Fruit fly (Drosophila melanogaster) whole organism, embryonic: ENCODE measurements around the gene Ada1-2.

Source experiments
- Ada2b ChIP-seq: fragments of 200-800 bp; sonication (Bioruptor generic); IDR thresholded peaks from 2 replicates; pipeline ENCODE4 v1.3.6; 2022; ENCODE audit warnings: missing biosample characterization, missing genetic modification characterization
- Asciz ChIP-seq: fragments of 200-800 bp; sonication (Bioruptor generic); optimal IDR thresholded peaks from 2 replicates; lab custom pipeline; 2017; ENCODE audit warnings: missing biosample characterization, mild to moderate bottlenecking, missing genetic modification characterization, missing genetic modification reagents
- BtbVII ChIP-seq: fragments of 200-800 bp; sonication (Bioruptor generic); optimal IDR thresholded peaks from 3 replicates; lab custom pipeline; 2017; ENCODE audit warnings: missing biosample characterization, mild to moderate bottlenecking, missing genetic modification characterization
- CG11085 ChIP-seq: fragments of 200-800 bp; sonication (Bioruptor generic); IDR thresholded peaks from 2 replicates; pipeline ENCODE4 v1.3.6; 2022; ENCODE audit warnings: missing biosample characterization, missing genetic modification characterization
- CG11093 ChIP-seq: fragments of 200-800 bp; sonication (Bioruptor generic); IDR thresholded peaks from 3 replicates; pipeline ENCODE4 v1.3.6; 2022; ENCODE audit warnings: missing biosample characterization, missing genetic modification characterization
- CG11247 ChIP-seq: fragments of 200-800 bp; sonication (Bioruptor generic); IDR thresholded peaks from 2 replicates; pipeline ENCODE4 v1.3.6; 2022; ENCODE audit warnings: missing biosample characterization, missing genetic modification characterization
- CG12299 ChIP-seq: fragments of 200-800 bp; sonication (Bioruptor generic); optimal IDR thresholded peaks from 2 replicates; lab custom pipeline; 2018; ENCODE audit warnings: missing biosample characterization, mild to moderate bottlenecking, missing genetic modification characterization
- CG12391 ChIP-seq: fragments of 200-800 bp; sonication (Bioruptor generic); optimal IDR thresholded peaks from 3 replicates; lab custom pipeline; 2018; ENCODE audit warnings: missing biosample characterization, mild to moderate bottlenecking, missing genetic modification characterization, moderate library complexity
- CG13287 ChIP-seq: fragments of 200-800 bp; sonication (Bioruptor generic); IDR thresholded peaks from 2 replicates; pipeline ENCODE4 v1.3.6; 2022; ENCODE audit warnings: missing biosample characterization, missing genetic modification characterization; ENCODE audit not compliant: partially characterized antibody
- CG14441 ChIP-seq: fragments of 200-800 bp; sonication (Bioruptor generic); IDR thresholded peaks from 2 replicates; pipeline ENCODE4 v1.3.6; 2022; ENCODE audit warnings: missing biosample characterization, missing genetic modification characterization
- CG15011 ChIP-seq: fragments of 200-800 bp; sonication (Bioruptor generic); optimal IDR thresholded peaks from 3 replicates; lab custom pipeline; 2018; ENCODE audit warnings: missing biosample characterization, mild to moderate bottlenecking, missing genetic modification characterization
- CG1529 ChIP-seq: fragments of 200-800 bp; sonication (Bioruptor generic); optimal IDR thresholded peaks from 3 replicates; lab custom pipeline; 2018; ENCODE audit warnings: missing biosample characterization, missing genetic modification characterization
- CG1647 ChIP-seq: fragments of 200-800 bp; sonication (Bioruptor generic); optimal IDR thresholded peaks from 3 replicates; lab custom pipeline; 2016; ENCODE audit warnings: missing biosample characterization, missing genetic modification characterization
- CG17912 ChIP-seq: fragments of 200-800 bp; sonication (Bioruptor generic); optimal IDR thresholded peaks from 2 replicates; lab custom pipeline; 2018; ENCODE audit warnings: missing biosample characterization, mild to moderate bottlenecking, missing genetic modification characterization
- CG1792 ChIP-seq: fragments of 200-800 bp; sonication (Bioruptor generic); optimal IDR thresholded peaks from 2 replicates; lab custom pipeline; 2016; ENCODE audit warnings: missing biosample characterization, missing genetic modification characterization
- CG18764 ChIP-seq: fragments of 200-800 bp; sonication (Bioruptor generic); optimal IDR thresholded peaks from 3 replicates; lab custom pipeline; 2016; ENCODE audit warnings: missing biosample characterization, missing genetic modification characterization
- CG30431 ChIP-seq: fragments of 200-800 bp; sonication (Bioruptor generic); optimal IDR thresholded peaks from 2 replicates; lab custom pipeline; 2017; ENCODE audit warnings: missing biosample characterization, missing genetic modification characterization
- CG3726 ChIP-seq: fragments of 200-800 bp; sonication (Bioruptor generic); IDR thresholded peaks from 3 replicates; pipeline ENCODE4, ENCODE4 v1.3.6; 2022; ENCODE audit warnings: missing biosample characterization, missing genetic modification characterization
- CG4360 ChIP-seq: fragments of 200-800 bp; sonication (Bioruptor generic); IDR thresholded peaks from 2 replicates; pipeline ENCODE4 v1.3.6; 2022; ENCODE audit warnings: missing biosample characterization, missing genetic modification characterization
- CG4617 ChIP-seq: fragments of 200-800 bp; sonication (Bioruptor generic); optimal IDR thresholded peaks from 3 replicates; lab custom pipeline; 2016; ENCODE audit warnings: missing biosample characterization, missing genetic modification characterization, borderline replicate concordance
- CG4730 ChIP-seq: fragments of 200-800 bp; sonication (Bioruptor generic); IDR thresholded peaks from 2 replicates; pipeline ENCODE4 v1.3.6; 2022; ENCODE audit warnings: missing biosample characterization, missing genetic modification characterization
- CrebB ChIP-seq: fragments of 200-800 bp; sonication (Bioruptor generic); optimal IDR thresholded peaks from 3 replicates; lab custom pipeline; 2018; ENCODE audit warnings: missing biosample characterization, mild to moderate bottlenecking, missing genetic modification characterization
- D19A ChIP-seq: fragments of 200-800 bp; optimal IDR thresholded peaks from 3 replicates; lab custom pipeline; 2019; ENCODE audit warnings: missing biosample characterization, mild to moderate bottlenecking, missing genetic modification characterization, moderate library complexity
- Dek ChIP-seq: fragments of 200-800 bp; sonication (Bioruptor generic); optimal IDR thresholded peaks from 3 replicates; lab custom pipeline; 2019; ENCODE audit warnings: missing biosample characterization, mild to moderate bottlenecking, missing genetic modification characterization, moderate library complexity
- E2f2 ChIP-seq: fragments of 200-800 bp; sonication (Bioruptor generic); IDR thresholded peaks from 2 replicates; pipeline ENCODE4 v1.3.6; 2022; ENCODE audit warnings: missing biosample characterization, missing genetic modification characterization
- Elba2 ChIP-seq: fragments of 200-800 bp; sonication (Bioruptor generic); optimal IDR thresholded peaks from 3 replicates; lab custom pipeline; 2016; ENCODE audit warnings: missing biosample characterization, missing genetic modification characterization
- Ets97D ChIP-seq: fragments of 200-800 bp; sonication (Bioruptor generic); optimal IDR thresholded peaks from 3 replicates; lab custom pipeline; 2016; ENCODE audit warnings: missing biosample characterization, missing genetic modification characterization
- GATAe ChIP-seq: fragments of 200-800 bp; sonication (Bioruptor generic); conservative IDR thresholded peaks from 2 replicates; pipeline ENCODE4 v1.3.6; 2022; ENCODE audit warnings: missing biosample characterization, missing genetic modification characterization
- Hand ChIP-seq: fragments of 200-800 bp; sonication (Bioruptor generic); optimal IDR thresholded peaks from 2 replicates; lab custom pipeline; 2017; ENCODE audit warnings: mild to moderate bottlenecking, missing biosample characterization, missing genetic modification reagents, missing genetic modification characterization
- Oaz ChIP-seq: fragments of 200-800 bp; sonication (Bioruptor generic); IDR thresholded peaks from 2 replicates; pipeline ENCODE4 v1.3.6; 2022; ENCODE audit warnings: missing biosample characterization, missing genetic modification characterization
- Stat92E ChIP-seq, 3 experiments: fragments of >200 bp in 2 of 3; fragments of 200-800 bp in 1 of 3; sonication (Bioruptor generic) in 1 of 3; optimal IDR thresholded peaks; 2 replicates each; lab custom pipeline; 2017 to 2019; ENCODE audit warnings: missing biosample characterization in 3 of 3, missing genetic modification characterization in 3 of 3, mild to moderate bottlenecking in 1 of 3, moderate library complexity in 1 of 3
- ase ChIP-seq: fragments of 200-800 bp; sonication (Bioruptor generic); IDR thresholded peaks from 3 replicates; pipeline ENCODE4 v1.3.6; 2022; ENCODE audit warnings: missing biosample characterization, missing genetic modification characterization
- az2 ChIP-seq: fragments of 200-800 bp; sonication (Bioruptor generic); optimal IDR thresholded peaks from 3 replicates; lab custom pipeline; 2016; ENCODE audit warnings: missing biosample characterization, missing genetic modification characterization
- cato ChIP-seq: fragments of 200-800 bp; sonication (Bioruptor generic); optimal IDR thresholded peaks from 2 replicates; lab custom pipeline; 2016; ENCODE audit warnings: missing biosample characterization, missing genetic modification characterization, borderline replicate concordance
- da ChIP-seq: fragments of 200-800 bp; sonication (Bioruptor generic); optimal IDR thresholded peaks from 2 replicates; lab custom pipeline; 2016; ENCODE audit warnings: missing biosample characterization, missing genetic modification characterization
- emc ChIP-seq: fragments of 200-800 bp; sonication (Bioruptor generic); optimal IDR thresholded peaks from 2 replicates; lab custom pipeline; 2016; ENCODE audit warnings: missing biosample characterization, missing genetic modification characterization
- ewg ChIP-seq: fragments of 200-800 bp; sonication (Bioruptor generic); optimal IDR thresholded peaks from 3 replicates; lab custom pipeline; 2017; ENCODE audit warnings: mild to moderate bottlenecking, missing biosample characterization, missing genetic modification reagents, missing genetic modification characterization
- gce ChIP-seq: fragments of 200-800 bp; sonication (Bioruptor generic); IDR thresholded peaks from 3 replicates; pipeline ENCODE4 v1.3.6; 2022; ENCODE audit warnings: missing biosample characterization, missing genetic modification characterization
- grn ChIP-seq: fragments of 200-800 bp; sonication (Bioruptor generic); optimal IDR thresholded peaks from 3 replicates; lab custom pipeline; 2017; ENCODE audit warnings: missing biosample characterization, missing genetic modification characterization
- kah ChIP-seq: fragments of 200-800 bp; sonication (Bioruptor generic); optimal IDR thresholded peaks from 2 replicates; lab custom pipeline; 2018; ENCODE audit warnings: missing biosample characterization, mild to moderate bottlenecking, missing genetic modification characterization
- mirr ChIP-seq: fragments of 200-800 bp; sonication (Bioruptor generic); optimal IDR thresholded peaks from 3 replicates; lab custom pipeline; 2018; ENCODE audit warnings: missing biosample characterization, mild to moderate bottlenecking, missing genetic modification characterization
- onecut ChIP-seq: fragments of 200-800 bp; sonication (Bioruptor generic); IDR thresholded peaks from 2 replicates; pipeline ENCODE4 v1.3.6; 2022; ENCODE audit warnings: missing biosample characterization, missing genetic modification characterization
- pb ChIP-seq: fragments of 200-800 bp; sonication (Bioruptor generic); optimal IDR thresholded peaks from 3 replicates; lab custom pipeline; 2016; ENCODE audit warnings: missing biosample characterization, missing genetic modification characterization
- pros ChIP-seq: fragments of 200-800 bp; sonication (Bioruptor generic); optimal IDR thresholded peaks from 3 replicates; lab custom pipeline; 2019; ENCODE audit warnings: missing biosample characterization, mild to moderate bottlenecking, missing genetic modification characterization, moderate library complexity
- sd ChIP-seq: fragments of 200-800 bp; sonication (Bioruptor generic); optimal IDR thresholded peaks from 3 replicates; lab custom pipeline; 2018; ENCODE audit warnings: missing biosample characterization, mild to moderate bottlenecking, missing genetic modification characterization, moderate library complexity
- trh ChIP-seq: fragments of 200-800 bp; sonication (Bioruptor generic); optimal IDR thresholded peaks from 2 replicates; lab custom pipeline; 2016; ENCODE audit warnings: missing biosample characterization, missing genetic modification characterization
- vnd ChIP-seq: fragments of 200-800 bp; sonication (Bioruptor generic); IDR thresholded peaks from 3 replicates; pipeline ENCODE4 v1.3.6; 2022; ENCODE audit warnings: missing biosample characterization, missing genetic modification characterization; ENCODE audit not compliant: partially characterized antibody
- wdn ChIP-seq: fragments of 200-800 bp; sonication (Bioruptor generic); IDR thresholded peaks from 2 replicates; pipeline ENCODE4 v1.3.6; 2022; ENCODE audit warnings: missing biosample characterization, missing genetic modification characterization
- wor ChIP-seq: fragments of 200-800 bp; sonication (Bioruptor generic); IDR thresholded peaks from 2 replicates; pipeline ENCODE4 v1.3.6; 2022; ENCODE audit warnings: missing biosample characterization, missing genetic modification characterization

The Ada1-2 gene

dm6 chr2L:12011682-12012655, 19.3 kb downstream of the Ada1-2 start (continued):
- TF ChIP-seq CrebB (tag; lab: Kevin White, UChicago) (peak; percentile 72), CG11085 (GFP tag; lab: Robert Waterston, UW) (no peak), gce (no peak), CG30431 (GFP tag; lab: Kevin White, UChicago) (peak; percentile 0), CG13287 (GFP tag; lab: Robert Waterston, UW) (no peak), CG12391 (tag; lab: Kevin White, UChicago) (peak; percentile 67), CG14441 (no peak), cato (GFP tag; lab: Kevin White, UChicago) (no peak), Elba2 (GFP tag; lab: Kevin White, UChicago) (no peak), ewg (GFP tag; lab: Kevin White, UChicago) (peak; percentile 48), CG4617 (no peak), emc (GFP tag; lab: Kevin White, UChicago) (peak; percentile 30), CG11093 (GFP tag; lab: Robert Waterston, UW) (peak; percentile 66; the same call in 2 of the 3 replicates), Stat92E (GFP tag; optimal IDR thresholded peaks at IDR 0.05; lab: Kevin White, UChicago) (peak in 1 of 3 experiments; percentile 74), ase (GFP tag; lab: Robert Waterston, UW) (no peak), CG4360 (no peak), da (GFP tag; lab: Kevin White, UChicago) (peak; percentile 41), GATAe (no peak), CG15011 (peak; percentile 5), CG12299 (tag; lab: Kevin White, UChicago) (peak; percentile 40), D19A (peak; percentile 67), CG17912 (GFP tag; lab: Kevin White, UChicago) (peak; percentile 6), CG1647 (GFP tag; lab: Kevin White, UChicago) (peak; percentile 47), az2 (GFP tag; lab: Kevin White, UChicago) (peak; percentile 69), wdn (GFP tag; lab: Robert Waterston, UW) (no peak), trh (GFP tag; lab: Kevin White, UChicago) (no peak), CG1792 (GFP tag; lab: Kevin White, UChicago) (peak; percentile 51), Oaz (GFP tag; lab: Robert Waterston, UW) (no peak), onecut (peak; percentile 84), pros (peak; percentile 72), CG1529 (peak; percentile 42), BtbVII (GFP tag; lab: Kevin White, UChicago) (peak; percentile 19), CG3726 (GFP tag; lab: Robert Waterston, UW) (no peak), Ets97D (GFP tag; lab: Kevin White, UChicago) (peak; percentile 76), pb (GFP tag; lab: Kevin White, UChicago) (peak; percentile 78), CG11247 (no peak), Asciz (GFP tag; lab: Kevin White, UChicago) (no peak), Hand (GFP tag; lab: Kevin White, UChicago) (peak; percentile 69), E2f2 (GFP tag; lab: Robert Waterston, UW) (no peak), Ada2b (GFP tag; lab: Robert Waterston, UW) (no peak), wor (no peak), CG4730 (GFP tag; lab: Robert Waterston, UW) (no peak), kah (GFP tag; lab: Kevin White, UChicago) (peak; percentile 100), vnd (GFP tag; lab: Robert Waterston, UW) (no peak), CG18764 (GFP tag; lab: Kevin White, UChicago) (no peak), mirr (GFP tag; lab: Kevin White, UChicago) (peak; percentile 93), grn (no peak), Dek (tag; lab: Kevin White, UChicago) (peak; percentile 60), sd (tag; lab: Kevin White, UChicago) (peak; percentile 100)
